Fruit fly (Drosophila melanogaster) whole organism, embryonic: Measurements from ENCODE around the gene ArfGAP1.

Experiments used
- CG14965 ChIP-seq: fragments of 200-800 bp; sonication (Bioruptor generic); optimal IDR thresholded peaks from 2 replicates; lab custom pipeline; 2016; ENCODE audit warnings: missing biosample characterization, missing genetic modification characterization, borderline replicate concordance
- bsh ChIP-seq, 2 experiments: fragments of 200-800 bp; sonication (Bioruptor generic); optimal IDR thresholded peaks; 2 replicates each; lab custom pipeline; 2017 to 2018; ENCODE audit warnings: mild to moderate bottlenecking in 2 of 2, missing biosample characterization in 2 of 2, missing genetic modification characterization in 2 of 2, moderate library complexity in 1 of 2
- hkb ChIP-seq, 2 experiments: fragments of 200-800 bp in 1 of 2; fragments of >200 bp in 1 of 2; sonication (Bioruptor generic) in 1 of 2; IDR thresholded peaks in 1 of 2; optimal IDR thresholded peaks in 1 of 2; 2 replicates each; pipeline versions ENCODE4 v1.3.6 to Lab custom; 2017 to 2022; ENCODE audit warnings: missing biosample characterization in 1 of 2, missing genetic modification characterization in 1 of 2
- sens ChIP-seq: fragments of 200-800 bp; sonication (Bioruptor generic); peaks from one replicate; lab custom pipeline; 2016; ENCODE audit warnings: missing biosample characterization, missing genetic modification characterization

The ArfGAP1 gene

dm6 chr3L:12374420-12374819 lies 43.0 kb downstream of the ArfGAP1 start (continued):
- no peak for TF ChIP-seq bsh (GFP tag; optimal IDR thresholded peaks at IDR 0.05; lab: Kevin White, UChicago)
- no peak for TF ChIP-seq CG14965
- TF ChIP-seq hkb (optimal IDR thresholded peaks at IDR 0.05; lab: Kevin White, UChicago): no peak
- 0 out of 2 replicates have a peak, but pooled peaks have one; percentile 33 for TF ChIP-seq hkb (GFP tag; IDR thresholded peaks at IDR 0.05; lab: Robert Waterston, UW)
- TF ChIP-seq sens (GFP tag; lab: Kevin White, UChicago): peak; percentile 36
